Worm (Caenorhabditis elegans) whole organism, L4/young adult: ENCODE measurements around the gene Y76A2B.4.

ENCODE experiments used
- W03F9.2 ChIP-seq: fragments of 150-350 bp; optimal IDR thresholded peaks from 2 replicates; lab custom pipeline; 2014; ENCODE audit warnings: missing biosample characterization, missing genetic modification characterization
- dao-5 ChIP-seq: sonication (generic microtip); optimal IDR thresholded peaks from 2 replicates; lab custom pipeline; 2016; ENCODE audit warnings: missing genotype, missing genetic modification characterization, moderate library complexity, missing compliant biosample characterization

- no peak for TF ChIP-seq W03F9.2 (tag; lab: Kevin White, UChicago)
- TF ChIP-seq dao-5 (tag; lab: Kevin White, UChicago): no peak
These were observed at the start of gene Y76A2B.4 for ce11 chrIII:13546537-13546936.
